Worm (Caenorhabditis elegans) whole organism, young adult: Measurements from ENCODE around the gene tofu-1.

Experiments used
- B0035.1 ChIP-seq: sonication (generic microtip); optimal IDR thresholded peaks from 2 replicates; lab custom pipeline; 2016; ENCODE audit warnings: missing genetic modification characterization, mild to moderate bottlenecking, missing compliant biosample characterization, missing genotype, missing genetic modification reagents
- B0336.3 ChIP-seq: fragments of 200-800 bp; sonication (Bioruptor generic); IDR thresholded peaks from 2 replicates; pipeline ENCODE4 v1.3.6; 2022; ENCODE audit warnings: missing genetic modification characterization, missing compliant biosample characterization
- D2030.7 ChIP-seq: fragments of 200-800 bp; sonication (Bioruptor generic); IDR thresholded peaks from 2 replicates; pipeline ENCODE4 v1.3.6; 2022; ENCODE audit warnings: missing genetic modification reagents, missing genetic modification characterization, missing compliant biosample characterization
- F10E7.11 ChIP-seq: sonication (generic microtip); optimal IDR thresholded peaks from 2 replicates; lab custom pipeline; 2017; ENCODE audit warnings: mild to moderate bottlenecking, missing genetic modification characterization, moderate library complexity, missing compliant biosample characterization
- F22D6.2 ChIP-seq: sonication (generic microtip); optimal IDR thresholded peaks from 2 replicates; lab custom pipeline; 2016; ENCODE audit warnings: mild to moderate bottlenecking, missing genetic modification characterization, missing compliant biosample characterization
- F37B4.10 ChIP-seq: fragments of 200-800 bp; sonication (Bioruptor generic); IDR thresholded peaks from 2 replicates; pipeline ENCODE4 v1.3.6; 2022; ENCODE audit warnings: missing genetic modification characterization, missing compliant biosample characterization
- F39B2.1 ChIP-seq: fragments of 200-800 bp; sonication (Bioruptor generic); IDR thresholded peaks from 2 replicates; pipeline ENCODE4 v1.3.6; 2022; ENCODE audit warnings: missing genetic modification reagents, missing genetic modification characterization, missing compliant biosample characterization
- F57C9.4 ChIP-seq: sonication (generic microtip); optimal IDR thresholded peaks from 2 replicates; lab custom pipeline; 2017; ENCODE audit warnings: mild to moderate bottlenecking, missing genetic modification characterization, missing compliant biosample characterization
- K12H6.12 ChIP-seq: fragments of 200-800 bp; sonication (Bioruptor generic); optimal IDR thresholded peaks from 2 replicates; lab custom pipeline; 2018; ENCODE audit warnings: mild to moderate bottlenecking, missing genetic modification characterization, missing compliant biosample characterization
- Y53F4B.3 ChIP-seq: fragments of 200-800 bp; sonication (Bioruptor generic); IDR thresholded peaks from 2 replicates; pipeline ENCODE4 v1.3.6; 2022; ENCODE audit warnings: missing genetic modification reagents, missing genetic modification characterization, missing compliant biosample characterization
- ZK185.1 ChIP-seq: sonication (generic microtip); optimal IDR thresholded peaks from 2 replicates; lab custom pipeline; 2016; ENCODE audit warnings: mild to moderate bottlenecking, missing genetic modification characterization, missing compliant biosample characterization; ENCODE audit not compliant: poor library complexity, severe bottlenecking
- aptf-2 ChIP-seq: fragments of 200-800 bp; sonication (Bioruptor generic); conservative IDR thresholded peaks from 2 replicates; pipeline ENCODE4 v1.3.6; 2022; ENCODE audit warnings: missing genetic modification reagents, missing genetic modification characterization, missing compliant biosample characterization
- athp-1 ChIP-seq: sonication (generic microtip); optimal IDR thresholded peaks from 2 replicates; lab custom pipeline; 2017; ENCODE audit warnings: mild to moderate bottlenecking, missing genetic modification characterization, missing compliant biosample characterization
- attf-5 ChIP-seq: fragments of 200-800 bp; sonication (Bioruptor generic); optimal IDR thresholded peaks from 2 replicates; lab custom pipeline; 2018; ENCODE audit warnings: mild to moderate bottlenecking, missing genetic modification characterization, missing compliant biosample characterization
- cebp-1 ChIP-seq, 2 experiments: fragments of 200-800 bp in 1 of 2; sonication (Bioruptor generic) in 1 of 2; sonication (generic microtip) in 1 of 2; IDR thresholded peaks in 1 of 2; optimal IDR thresholded peaks in 1 of 2; 2 replicates each; pipeline versions ENCODE4 v1.3.6 to Lab custom; 2017 to 2022; ENCODE audit warnings: missing compliant biosample characterization in 2 of 2, missing genetic modification characterization in 2 of 2, mild to moderate bottlenecking in 1 of 2, missing genetic modification reagents in 1 of 2, moderate library complexity in 1 of 2
- die-1 ChIP-seq: sonication (generic microtip); optimal IDR thresholded peaks from 2 replicates; lab custom pipeline; 2016; ENCODE audit warnings: missing genotype, mild to moderate bottlenecking, missing genetic modification characterization, missing compliant biosample characterization
- efl-1 ChIP-seq: fragments of 150-350 bp; optimal IDR thresholded peaks from 2 replicates; lab custom pipeline; 2014; ENCODE audit warnings: missing biosample characterization, missing genetic modification reagents, missing genetic modification characterization
- egl-18 ChIP-seq: fragments of 200-800 bp; sonication (Bioruptor generic); IDR thresholded peaks from 2 replicates; pipeline ENCODE4 v1.3.6; 2022; ENCODE audit warnings: missing genetic modification reagents, missing genetic modification characterization, missing compliant biosample characterization
- egrh-3 ChIP-seq: fragments of 200-800 bp; sonication (Bioruptor generic); IDR thresholded peaks from 2 replicates; pipeline ENCODE4 v1.3.6; 2022; ENCODE audit warnings: missing genetic modification reagents, missing genetic modification characterization, missing compliant biosample characterization
- fkh-3 ChIP-seq: sonication (generic microtip); optimal IDR thresholded peaks from 2 replicates; lab custom pipeline; 2016; ENCODE audit warnings: mild to moderate bottlenecking, missing genetic modification characterization, missing compliant biosample characterization
- hrde-1 ChIP-seq: sonication (generic microtip); optimal IDR thresholded peaks from 2 replicates; lab custom pipeline; 2016; ENCODE audit warnings: missing genetic modification characterization, mild to moderate bottlenecking, missing compliant biosample characterization, moderate library complexity, missing genotype, missing genetic modification reagents, borderline replicate concordance
- hsf-1 ChIP-seq: fragments of 200-800 bp; sonication (Bioruptor generic); IDR thresholded peaks from 2 replicates; pipeline ENCODE4 v1.3.6; 2022; ENCODE audit warnings: missing genetic modification reagents, missing genetic modification characterization, missing compliant biosample characterization
- let-526 ChIP-seq: fragments of 200-800 bp; sonication (Bioruptor generic); IDR thresholded peaks from 2 replicates; pipeline ENCODE4 v1.3.6; 2022; ENCODE audit warnings: missing genetic modification reagents, missing genetic modification characterization, missing compliant biosample characterization
- let-607 ChIP-seq, 2 experiments: fragments of 200-800 bp in 1 of 2; sonication (Bioruptor generic) in 1 of 2; sonication (generic microtip) in 1 of 2; optimal IDR thresholded peaks; 2 replicates each; lab custom pipeline; 2016 to 2018; ENCODE audit warnings: mild to moderate bottlenecking in 2 of 2, missing compliant biosample characterization in 2 of 2, missing genetic modification characterization in 2 of 2, moderate library complexity in 2 of 2, missing genotype in 1 of 2
- lir-1 ChIP-seq: fragments of 200-800 bp; sonication (Bioruptor generic); conservative IDR thresholded peaks from 2 replicates; pipeline ENCODE4 v1.3.6; 2022; ENCODE audit warnings: missing genetic modification reagents, missing genetic modification characterization, missing compliant biosample characterization
- lsl-1 ChIP-seq: fragments of 200-800 bp; sonication (Bioruptor generic); optimal IDR thresholded peaks from 2 replicates; lab custom pipeline; 2018; ENCODE audit warnings: mild to moderate bottlenecking, missing genetic modification characterization, moderate library complexity, missing compliant biosample characterization
- madf-6 ChIP-seq: fragments of 200-800 bp; sonication (Bioruptor generic); IDR thresholded peaks from 2 replicates; pipeline ENCODE4 v1.3.6; 2022; ENCODE audit warnings: missing genetic modification reagents, missing genetic modification characterization, missing compliant biosample characterization
- madf-8 ChIP-seq: fragments of 200-800 bp; sonication (Bioruptor generic); conservative IDR thresholded peaks from 2 replicates; pipeline ENCODE4 v1.3.6; 2022; ENCODE audit warnings: missing genetic modification reagents, missing genetic modification characterization, missing compliant biosample characterization
- mes-4 ChIP-seq: sonication (generic microtip); optimal IDR thresholded peaks from 2 replicates; lab custom pipeline; 2016; ENCODE audit warnings: missing genotype, missing genetic modification characterization, missing compliant biosample characterization
- nfya-2 ChIP-seq: fragments of 200-800 bp; sonication (Bioruptor generic); IDR thresholded peaks from 2 replicates; pipeline ENCODE4 v1.3.6; 2022; ENCODE audit warnings: missing genetic modification reagents, missing genetic modification characterization, missing compliant biosample characterization
- nhr-120 ChIP-seq: fragments of 200-800 bp; sonication (Bioruptor generic); IDR thresholded peaks from 2 replicates; pipeline ENCODE4 v1.3.6; 2022; ENCODE audit warnings: missing genetic modification characterization, missing compliant biosample characterization
- nhr-179 ChIP-seq: sonication (generic microtip); optimal IDR thresholded peaks from 2 replicates; lab custom pipeline; 2016; ENCODE audit warnings: mild to moderate bottlenecking, missing genetic modification characterization, missing compliant biosample characterization
- nhr-80 ChIP-seq: sonication (generic microtip); optimal IDR thresholded peaks from 2 replicates; lab custom pipeline; 2016; ENCODE audit warnings: missing genetic modification characterization, missing compliant biosample characterization
- pha-4 ChIP-seq: fragments of 150-350 bp; sonication (generic microtip); optimal IDR thresholded peaks from 2 replicates; lab custom pipeline; 2014; ENCODE audit warnings: missing biosample characterization, missing genetic modification reagents, missing genetic modification characterization
- rec-8 ChIP-seq, 2 experiments: sonication (generic microtip); optimal IDR thresholded peaks; 2 replicates each; lab custom pipeline; 2016; ENCODE audit warnings: mild to moderate bottlenecking in 2 of 2, missing genetic modification characterization in 2 of 2, missing genetic modification reagents in 2 of 2, missing genotype in 2 of 2, missing biosample characterization in 1 of 2, missing compliant biosample characterization in 1 of 2, moderate library complexity in 1 of 2
- snpc-1.3 ChIP-seq: sonication (generic microtip); optimal IDR thresholded peaks from 2 replicates; lab custom pipeline; 2017; ENCODE audit warnings: missing genetic modification characterization, mild to moderate bottlenecking, missing compliant biosample characterization, antibody characterized with exemption, moderate library complexity, missing genotype, missing genetic modification reagents; ENCODE audit not compliant: insufficient read depth
- tlf-1 ChIP-seq: fragments of 200-800 bp; sonication (Bioruptor generic); optimal IDR thresholded peaks from 2 replicates; lab custom pipeline; 2018; ENCODE audit warnings: mild to moderate bottlenecking, missing genetic modification characterization, missing compliant biosample characterization
- zim-3 ChIP-seq: sonication (generic microtip); optimal IDR thresholded peaks from 2 replicates; lab custom pipeline; 2017; ENCODE audit warnings: mild to moderate bottlenecking, missing genetic modification characterization, moderate library complexity, missing compliant biosample characterization
- ztf-25 ChIP-seq: fragments of 200-800 bp; sonication (Bioruptor generic); IDR thresholded peaks from 2 replicates; pipeline ENCODE4 v1.3.6; 2022; ENCODE audit warnings: missing genetic modification reagents, missing genetic modification characterization, missing compliant biosample characterization
- ztf-28 ChIP-seq: fragments of 200-800 bp; sonication (Bioruptor generic); IDR thresholded peaks from 2 replicates; pipeline ENCODE4 v1.3.6; 2022; ENCODE audit warnings: missing genetic modification reagents, missing genetic modification characterization, missing compliant biosample characterization
- ztf-3 ChIP-seq: fragments of 200-800 bp; sonication (Bioruptor generic); optimal IDR thresholded peaks from 2 replicates; lab custom pipeline; 2018; ENCODE audit warnings: mild to moderate bottlenecking, missing genetic modification characterization, missing compliant biosample characterization

The tofu-1 gene

ce11 chrV:10006374-10006773 is 25.4 kb downstream of the tofu-1 start:
- TF ChIP-seq attf-5 (GFP tag; lab: Kevin White, UChicago): no peak
- no peak for TF ChIP-seq lsl-1 (GFP tag; lab: Kevin White, UChicago)
- TF ChIP-seq let-526 (GFP tag; lab: Robert Waterston, UW): no peak
- no peak for TF ChIP-seq F10E7.11 (tag; lab: Kevin White, UChicago)
- TF ChIP-seq F37B4.10: no peak

ce11 chrV:10007484-10007883 is 26.5 kb downstream of the tofu-1 start:
- no peak for TF ChIP-seq let-607 (tag; optimal IDR thresholded peaks at IDR 0.05; lab: Kevin White, UChicago)
- TF ChIP-seq cebp-1 (GFP tag; IDR thresholded peaks at IDR 0.05; lab: Robert Waterston, UW): no peak
- TF ChIP-seq cebp-1 (tag; optimal IDR thresholded peaks at IDR 0.05; lab: Kevin White, UChicago): peak; percentile 14

ce11 chrV:10011623-10012022 is 30.7 kb downstream of the tofu-1 start, which contains the start of gene lea-1:
Gene lea-1 (plus strand): TSS chrV:10011923.
- TF ChIP-seq lsl-1 (GFP tag; lab: Kevin White, UChicago) (no peak), ZK185.1 (tag; lab: Kevin White, UChicago) (no peak), nhr-120 (GFP tag; lab: Robert Waterston, UW) (no peak), madf-8 (GFP tag; lab: Robert Waterston, UW) (no peak), nfya-2 (GFP tag; lab: Robert Waterston, UW) (no peak), ztf-3 (GFP tag; lab: Kevin White, UChicago) (no peak), mes-4 (tag; lab: Kevin White, UChicago) (no peak), pha-4 (tag; lab: Kevin White, UChicago) (no peak), zim-3 (tag; lab: Kevin White, UChicago) (no peak), hrde-1 (tag; lab: Kevin White, UChicago) (no peak), ztf-28 (GFP tag; lab: Robert Waterston, UW) (no peak), F39B2.1 (no peak), fkh-3 (tag; lab: Kevin White, UChicago) (no peak), F22D6.2 (tag; lab: Kevin White, UChicago) (no peak), efl-1 (no peak), F57C9.4 (tag; lab: Kevin White, UChicago) (no peak)
- TF ChIP-seq, all 124 proteins: peak for 0

ce11 chrV:10012639-10013038 is 31.7 kb downstream of the tofu-1 start:
- TF ChIP-seq nhr-80 (tag; lab: Kevin White, UChicago) (peak; percentile 45), Y53F4B.3 (no peak), B0336.3 (GFP tag; lab: Robert Waterston, UW) (no peak), egrh-3 (no peak), athp-1 (tag; lab: Kevin White, UChicago) (no peak), nhr-179 (no peak), aptf-2 (GFP tag; lab: Robert Waterston, UW) (no peak), F10E7.11 (tag; lab: Kevin White, UChicago) (no peak), cebp-1 (GFP tag; IDR thresholded peaks at IDR 0.05; lab: Robert Waterston, UW) (no peak), cebp-1 (tag; optimal IDR thresholded peaks at IDR 0.05; lab: Kevin White, UChicago) (peak; percentile 49), hsf-1 (GFP tag; lab: Robert Waterston, UW) (no peak), F39B2.1 (no peak)

ce11 chrV:10018291-10018690 is 37.3 kb downstream of the tofu-1 start:
- TF ChIP-seq madf-6 (GFP tag; lab: Robert Waterston, UW): peak; percentile 75
- TF ChIP-seq tlf-1: no peak
- TF ChIP-seq efl-1: peak; percentile 63
- peak; percentile 37 for TF ChIP-seq snpc-1.3 (tag; lab: Kevin White, UChicago)
- TF ChIP-seq B0035.1: no peak
- no peak for TF ChIP-seq die-1 (tag; lab: Kevin White, UChicago)
- no peak for TF ChIP-seq nhr-120 (GFP tag; lab: Robert Waterston, UW)
- TF ChIP-seq ztf-25: no peak
- TF ChIP-seq D2030.7 (GFP tag; lab: Robert Waterston, UW): peak; percentile 80
- TF ChIP-seq K12H6.12: no peak
- TF ChIP-seq lir-1 (GFP tag; lab: Robert Waterston, UW): no peak
- no peak for TF ChIP-seq rec-8 (tag; optimal IDR thresholded peaks at IDR 0.05; lab: Kevin White, UChicago)
- TF ChIP-seq egl-18: no peak
- TF ChIP-seq hrde-1 (tag; lab: Kevin White, UChicago): no peak
